Fruit fly (Drosophila melanogaster) whole organism, embryonic: Measurements from ENCODE around the gene CG13690.
A peak's percentile ranks its signal among the peaks of the same experiment; 100 is the strongest.

ENCODE experiments used
- CG12071 ChIP-seq: fragments of 200-800 bp; sonication (Bioruptor generic); optimal IDR thresholded peaks from 3 replicates; lab custom pipeline; 2018; ENCODE audit warnings: missing biosample characterization, mild to moderate bottlenecking, missing genetic modification characterization
- CG13296 ChIP-seq: fragments of 200-800 bp; sonication (Bioruptor generic); optimal IDR thresholded peaks from 3 replicates; lab custom pipeline; 2018; ENCODE audit warnings: missing biosample characterization, mild to moderate bottlenecking, missing genetic modification characterization
- CG17568 ChIP-seq: fragments of 200-800 bp; sonication (Bioruptor generic); optimal IDR thresholded peaks from 2 replicates; lab custom pipeline; 2018; ENCODE audit warnings: missing biosample characterization, mild to moderate bottlenecking, missing genetic modification characterization, moderate library complexity
- CG17912 ChIP-seq: fragments of 200-800 bp; sonication (Bioruptor generic); optimal IDR thresholded peaks from 2 replicates; lab custom pipeline; 2018; ENCODE audit warnings: missing biosample characterization, mild to moderate bottlenecking, missing genetic modification characterization
- CG18011 ChIP-seq: fragments of 200-800 bp; sonication (Bioruptor generic); optimal IDR thresholded peaks from 2 replicates; lab custom pipeline; 2017; ENCODE audit warnings: missing biosample characterization, missing genetic modification characterization, mild to moderate bottlenecking, moderate library complexity, missing genotype
- CG2120 ChIP-seq: fragments of 200-800 bp; sonication (Bioruptor generic); optimal IDR thresholded peaks from 3 replicates; lab custom pipeline; 2016; ENCODE audit warnings: missing biosample characterization, missing genetic modification characterization
- CG2129 ChIP-seq: fragments of 200-800 bp; sonication (Bioruptor generic); IDR thresholded peaks from 2 replicates; pipeline ENCODE4 v1.3.6; 2022; ENCODE audit warnings: missing biosample characterization, missing genetic modification characterization; ENCODE audit not compliant: partially characterized antibody
- CG30020 ChIP-seq: fragments of 200-800 bp; optimal IDR thresholded peaks from 2 replicates; lab custom pipeline; 2019; ENCODE audit warnings: missing biosample characterization, mild to moderate bottlenecking, missing genetic modification characterization, moderate library complexity
- CG30403 ChIP-seq: fragments of 200-800 bp; sonication (Bioruptor generic); optimal IDR thresholded peaks from 3 replicates; lab custom pipeline; 2016; ENCODE audit warnings: missing biosample characterization, missing genetic modification characterization
- CG32532 ChIP-seq: fragments of 200-800 bp; sonication (Bioruptor generic); IDR thresholded peaks from 2 replicates; pipeline ENCODE4 v1.3.6; 2022; ENCODE audit warnings: missing biosample characterization, missing genetic modification characterization
- CG3281 ChIP-seq: fragments of 200-800 bp; sonication (Bioruptor generic); optimal IDR thresholded peaks from 3 replicates; lab custom pipeline; 2017; ENCODE audit warnings: missing biosample characterization, mild to moderate bottlenecking, missing genetic modification characterization
- CG42726 ChIP-seq: fragments of 200-800 bp; sonication (Bioruptor generic); IDR thresholded peaks from 2 replicates; pipeline ENCODE4 v1.3.6; 2022; ENCODE audit warnings: missing biosample characterization, missing genetic modification characterization; ENCODE audit not compliant: partially characterized antibody
- CG4282 ChIP-seq: fragments of 200-800 bp; sonication (Bioruptor generic); optimal IDR thresholded peaks from 2 replicates; lab custom pipeline; 2016; ENCODE audit warnings: missing biosample characterization, missing genetic modification characterization
- CG4328 ChIP-seq: fragments of 200-800 bp; sonication (Bioruptor generic); optimal IDR thresholded peaks from 3 replicates; lab custom pipeline; 2017; ENCODE audit warnings: missing biosample characterization, missing genetic modification reagents, missing genetic modification characterization
- CG4617 ChIP-seq: fragments of 200-800 bp; sonication (Bioruptor generic); optimal IDR thresholded peaks from 3 replicates; lab custom pipeline; 2016; ENCODE audit warnings: missing biosample characterization, missing genetic modification characterization, borderline replicate concordance
- CG6854 ChIP-seq: fragments of 200-800 bp; sonication (Bioruptor generic); optimal IDR thresholded peaks from 3 replicates; lab custom pipeline; 2017; ENCODE audit warnings: missing biosample characterization, mild to moderate bottlenecking, missing genetic modification characterization
- CG8290 ChIP-seq, 3 experiments: fragments of 200-800 bp; sonication (Bioruptor generic); optimal IDR thresholded peaks; 2 replicates each; lab custom pipeline; 2016 to 2019; ENCODE audit warnings: missing biosample characterization in 3 of 3, missing genetic modification characterization in 3 of 3, mild to moderate bottlenecking in 2 of 3, moderate library complexity in 1 of 3
- CG8765 ChIP-seq: fragments of 200-800 bp; sonication (Bioruptor generic); IDR thresholded peaks from 2 replicates; pipeline ENCODE4 v1.3.6; 2022; ENCODE audit warnings: missing biosample characterization, missing genetic modification characterization
- CG9817 ChIP-seq: fragments of 200-800 bp; sonication (Bioruptor generic); optimal IDR thresholded peaks from 2 replicates; lab custom pipeline; 2018; ENCODE audit warnings: missing biosample characterization, mild to moderate bottlenecking, missing genetic modification characterization, moderate library complexity
- CHES-1-like ChIP-seq: fragments of 200-800 bp; sonication (Bioruptor generic); optimal IDR thresholded peaks from 2 replicates; lab custom pipeline; 2016; ENCODE audit warnings: missing biosample characterization, missing genetic modification characterization
- Dbx ChIP-seq: fragments of 200-800 bp; sonication (Bioruptor generic); IDR thresholded peaks from 3 replicates; pipeline ENCODE4 v1.3.6; 2022; ENCODE audit warnings: missing biosample characterization, missing genetic modification characterization
- Drgx ChIP-seq: fragments of 200-800 bp; sonication (Bioruptor generic); IDR thresholded peaks from 2 replicates; pipeline ENCODE4 v1.3.6; 2022; ENCODE audit warnings: missing biosample characterization, missing genetic modification characterization
- Hr3 ChIP-seq: fragments of 200-800 bp; sonication (Bioruptor generic); optimal IDR thresholded peaks from 3 replicates; lab custom pipeline; 2016; ENCODE audit warnings: missing biosample characterization, missing genetic modification characterization
- Lhr ChIP-seq: fragments of 200-800 bp; sonication (Bioruptor generic); optimal IDR thresholded peaks from 3 replicates; lab custom pipeline; 2017; ENCODE audit warnings: mild to moderate bottlenecking, missing biosample characterization, missing genetic modification reagents, missing genetic modification characterization
- NK7.1 ChIP-seq: fragments of 200-800 bp; sonication (Bioruptor generic); optimal IDR thresholded peaks from 3 replicates; lab custom pipeline; 2016; ENCODE audit warnings: missing biosample characterization, missing genetic modification characterization
- Opbp ChIP-seq: fragments of 200-800 bp; sonication (Bioruptor generic); IDR thresholded peaks from 3 replicates; pipeline ENCODE4 v1.3.6; 2022; ENCODE audit warnings: missing biosample characterization, missing genetic modification characterization; ENCODE audit not compliant: partially characterized antibody
- PHDP ChIP-seq: fragments of 200-800 bp; sonication (Bioruptor generic); optimal IDR thresholded peaks from 3 replicates; lab custom pipeline; 2018; ENCODE audit warnings: missing biosample characterization, mild to moderate bottlenecking, missing genetic modification characterization, moderate library complexity
- Sry-β ChIP-seq: fragments of 200-800 bp; sonication (Bioruptor generic); optimal IDR thresholded peaks from 2 replicates; lab custom pipeline; 2018; ENCODE audit warnings: missing biosample characterization, mild to moderate bottlenecking, missing genetic modification characterization, moderate library complexity
- Sry-δ ChIP-seq: fragments of 200-800 bp; sonication (Bioruptor generic); optimal IDR thresholded peaks from 2 replicates; lab custom pipeline; 2016; ENCODE audit warnings: missing biosample characterization, missing genetic modification characterization
- ab ChIP-seq: fragments of 200-800 bp; sonication (Bioruptor generic); optimal IDR thresholded peaks from 2 replicates; lab custom pipeline; 2016; ENCODE audit warnings: missing biosample characterization, missing genetic modification characterization
- ap ChIP-seq: fragments of 200-800 bp; sonication (Bioruptor generic); IDR thresholded peaks from 2 replicates; pipeline ENCODE4 v1.3.6; 2022; ENCODE audit warnings: missing biosample characterization, missing genetic modification characterization
- bbx ChIP-seq: fragments of 200-800 bp; sonication (Bioruptor generic); IDR thresholded peaks from 2 replicates; pipeline ENCODE4 v1.3.6; 2022; ENCODE audit warnings: missing biosample characterization, missing genetic modification characterization; ENCODE audit not compliant: partially characterized antibody
- dmrt99B ChIP-seq: fragments of 200-800 bp; sonication (Bioruptor generic); optimal IDR thresholded peaks from 2 replicates; lab custom pipeline; 2018; ENCODE audit warnings: missing biosample characterization, mild to moderate bottlenecking, missing genetic modification characterization, moderate library complexity
- dpn ChIP-seq, 2 experiments: fragments of 200-800 bp; sonication (Bioruptor generic); optimal IDR thresholded peaks; 3 replicates each; lab custom pipeline; 2016; ENCODE audit warnings: missing biosample characterization in 2 of 2, missing genetic modification characterization in 2 of 2
- fd64A ChIP-seq: fragments of 200-800 bp; sonication (Bioruptor generic); optimal IDR thresholded peaks from 3 replicates; lab custom pipeline; 2018; ENCODE audit warnings: missing biosample characterization, mild to moderate bottlenecking, missing genetic modification characterization
- gce ChIP-seq: fragments of 200-800 bp; sonication (Bioruptor generic); IDR thresholded peaks from 3 replicates; pipeline ENCODE4 v1.3.6; 2022; ENCODE audit warnings: missing biosample characterization, missing genetic modification characterization
- gsb ChIP-seq: fragments of 200-800 bp; sonication (Bioruptor generic); IDR thresholded peaks from 2 replicates; pipeline ENCODE4 v1.3.6; 2022; ENCODE audit warnings: missing biosample characterization, missing genetic modification characterization
- lmd ChIP-seq: fragments of 200-800 bp; sonication (Bioruptor generic); IDR thresholded peaks from 2 replicates; pipeline ENCODE4 v1.3.6; 2022; ENCODE audit warnings: missing biosample characterization, missing genetic modification characterization
- mld ChIP-seq: fragments of 200-800 bp; sonication (Bioruptor generic); IDR thresholded peaks from 3 replicates; pipeline ENCODE4 v1.3.6; 2022; ENCODE audit warnings: missing biosample characterization, missing genetic modification characterization; ENCODE audit not compliant: partially characterized antibody
- otp ChIP-seq: fragments of 200-800 bp; sonication (Bioruptor generic); IDR thresholded peaks from 3 replicates; pipeline ENCODE4, ENCODE4 v1.3.6; 2022; ENCODE audit warnings: missing biosample characterization, missing genetic modification characterization
- pfk ChIP-seq: fragments of 200-800 bp; sonication (Bioruptor generic); optimal IDR thresholded peaks from 2 replicates; lab custom pipeline; 2018; ENCODE audit warnings: missing biosample characterization, mild to moderate bottlenecking, missing genetic modification characterization, moderate library complexity
- psq ChIP-seq: fragments of 200-800 bp; sonication (Bioruptor generic); optimal IDR thresholded peaks from 2 replicates; lab custom pipeline; 2017; ENCODE audit warnings: missing biosample characterization, missing genetic modification characterization
- pzg ChIP-seq: fragments of 200-800 bp; sonication (Bioruptor generic); optimal IDR thresholded peaks from 3 replicates; lab custom pipeline; 2018; ENCODE audit warnings: missing biosample characterization, mild to moderate bottlenecking, missing genetic modification characterization, moderate library complexity
- salm ChIP-seq: fragments of 200-800 bp; sonication (Bioruptor generic); optimal IDR thresholded peaks from 2 replicates; lab custom pipeline; 2018; ENCODE audit warnings: missing biosample characterization, mild to moderate bottlenecking, missing genetic modification characterization
- seq ChIP-seq: fragments of 200-800 bp; sonication (Bioruptor generic); IDR thresholded peaks from 2 replicates; pipeline ENCODE4 v1.3.6; 2022; ENCODE audit warnings: missing biosample characterization, missing genetic modification characterization
- sob ChIP-seq: fragments of 200-800 bp; sonication (Bioruptor generic); IDR thresholded peaks from 2 replicates; pipeline ENCODE4 v1.3.6; 2022; ENCODE audit warnings: missing biosample characterization, missing genetic modification characterization
- tio ChIP-seq: fragments of 200-800 bp; sonication (Bioruptor generic); optimal IDR thresholded peaks from 2 replicates; lab custom pipeline; 2017; ENCODE audit warnings: missing biosample characterization, missing genetic modification characterization, inconsistent platforms
- zen ChIP-seq: fragments of 200-800 bp; sonication (Bioruptor generic); optimal IDR thresholded peaks from 3 replicates; lab custom pipeline; 2018; ENCODE audit warnings: missing biosample characterization, mild to moderate bottlenecking, missing genetic modification characterization, moderate library complexity

Gene CG13690

dm6 chr2L:421119-421821, 1.8 kb upstream of the CG13690 start, which contains the start of the genes CG11885 and CG13692 (continued):
- TF ChIP-seq CG6854 (GFP tag; lab: Kevin White, UChicago), result no peak
- TF ChIP-seq CG30403, result peak; percentile 33
- TF ChIP-seq zen (tag; lab: Kevin White, UChicago), result peak; percentile 74
- TF ChIP-seq CG18011 (GFP tag; lab: Kevin White, UChicago), result peak; percentile 20
- TF ChIP-seq Dbx (GFP tag; lab: Robert Waterston, UW), result peak; percentile 73
- no peak for TF ChIP-seq CG12071
- TF ChIP-seq CG2120, result peak; percentile 51
- TF ChIP-seq dpn (GFP tag; optimal IDR thresholded peaks at IDR 0.05; lab: Kevin White, UChicago), result peak; percentile 37 to 39
- TF ChIP-seq fd64A (GFP tag; lab: Kevin White, UChicago), result no peak
- TF ChIP-seq otp (GFP tag; lab: Robert Waterston, UW), result 0 out of 3 replicates have a peak, but pooled peaks have one; percentile 6
- TF ChIP-seq gsb, result no peak
- peak; percentile 72 for TF ChIP-seq CG4617 (GFP tag; lab: Kevin White, UChicago)
- TF ChIP-seq pfk (GFP tag; lab: Kevin White, UChicago), result no peak
- peak; percentile 37 for TF ChIP-seq CG17568
- TF ChIP-seq Drgx (GFP tag; lab: Robert Waterston, UW), result no peak
- no peak for TF ChIP-seq salm (tag; lab: Kevin White, UChicago)
- no peak for TF ChIP-seq NK7.1 (GFP tag; lab: Kevin White, UChicago)
- TF ChIP-seq sob (GFP tag; lab: Robert Waterston, UW), result peak; percentile 60
- no peak for TF ChIP-seq ap (GFP tag; lab: Robert Waterston, UW)
- TF ChIP-seq dmrt99B (tag; lab: Kevin White, UChicago), result peak; percentile 11
- peak; percentile 89 for TF ChIP-seq CG2129 (GFP tag; lab: Robert Waterston, UW)
- peak; percentile 70 for TF ChIP-seq Lhr
- no peak for TF ChIP-seq tio
- TF ChIP-seq ab, result no peak
- peak; percentile 39; the same call in 1 of the 2 replicates for TF ChIP-seq CG32532 (GFP tag; lab: Robert Waterston, UW)
- TF ChIP-seq CG8765 (GFP tag; lab: Robert Waterston, UW), result no peak
- TF ChIP-seq pzg (GFP tag; lab: Kevin White, UChicago), result peak; percentile 98
- TF ChIP-seq CG42726 (GFP tag; lab: Robert Waterston, UW), result peak; percentile 99
- TF ChIP-seq CHES-1-like, result peak; percentile 68
- peak; percentile 38 for TF ChIP-seq Sry-β
- no peak for TF ChIP-seq CG3281
- TF ChIP-seq CG30020 (tag; lab: Kevin White, UChicago), result peak; percentile 46
- TF ChIP-seq CG9817 (tag; lab: Kevin White, UChicago), result peak; percentile 58
- TF ChIP-seq lmd (GFP tag; lab: Robert Waterston, UW), result no peak; the same call in 1 of the 2 replicates
- TF ChIP-seq CG8290 (GFP tag; optimal IDR thresholded peaks at IDR 0.05; lab: Kevin White, UChicago), result peak; percentile 93
- peak in 1 of 2 experiments; percentile 88 for TF ChIP-seq CG8290 (tag; optimal IDR thresholded peaks at IDR 0.05; lab: Kevin White, UChicago)
- no peak for TF ChIP-seq psq (GFP tag; lab: Kevin White, UChicago)
- peak; percentile 96 for TF ChIP-seq mld (GFP tag; lab: Robert Waterston, UW)
- TF ChIP-seq Opbp (GFP tag; lab: Robert Waterston, UW), result peak; percentile 99
- peak; percentile 99 for TF ChIP-seq bbx
- peak; percentile 66 for TF ChIP-seq CG17912 (GFP tag; lab: Kevin White, UChicago)
- TF ChIP-seq PHDP, result peak; percentile 58
- TF ChIP-seq CG13296, result peak; percentile 30
- no peak for TF ChIP-seq seq (GFP tag; lab: Robert Waterston, UW)
- TF ChIP-seq Sry-δ (GFP tag; lab: Kevin White, UChicago), result peak; percentile 88
- no peak for TF ChIP-seq CG4282 (GFP tag; lab: Kevin White, UChicago)
- TF ChIP-seq Hr3 (GFP tag; lab: Kevin White, UChicago), result no peak
- no peak for TF ChIP-seq gce (GFP tag; lab: Robert Waterston, UW)
- no peak for TF ChIP-seq CG4328
